Fruit fly (Drosophila melanogaster): Measurements from ENCODE around the gene Ttc19.

Ttc19 gene

DNA sequence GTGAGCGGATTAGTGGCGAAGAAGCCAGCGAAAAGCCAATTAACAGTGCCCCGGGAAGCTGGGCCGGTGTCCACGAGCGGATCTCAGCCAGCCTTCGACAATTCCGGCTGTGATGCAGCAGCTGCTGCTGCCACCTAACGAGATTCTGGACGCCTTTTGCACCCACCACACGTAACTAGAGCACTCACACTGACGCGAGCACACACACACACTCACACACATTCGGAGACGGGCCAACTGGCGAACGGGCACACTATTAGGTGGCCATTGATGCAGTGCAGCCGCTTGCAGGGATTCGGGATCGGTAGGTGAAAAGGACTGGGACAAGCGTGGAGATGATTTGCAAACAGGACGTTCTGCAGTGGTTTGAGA lies 9.6 kb upstream of the Ttc19 start:
- TF ChIP-seq CTCF (optimal IDR thresholded peaks at IDR 0.05) (no peak), CG8478 (optimal IDR thresholded peaks at IDR 0.05) (no peak)

DNA sequence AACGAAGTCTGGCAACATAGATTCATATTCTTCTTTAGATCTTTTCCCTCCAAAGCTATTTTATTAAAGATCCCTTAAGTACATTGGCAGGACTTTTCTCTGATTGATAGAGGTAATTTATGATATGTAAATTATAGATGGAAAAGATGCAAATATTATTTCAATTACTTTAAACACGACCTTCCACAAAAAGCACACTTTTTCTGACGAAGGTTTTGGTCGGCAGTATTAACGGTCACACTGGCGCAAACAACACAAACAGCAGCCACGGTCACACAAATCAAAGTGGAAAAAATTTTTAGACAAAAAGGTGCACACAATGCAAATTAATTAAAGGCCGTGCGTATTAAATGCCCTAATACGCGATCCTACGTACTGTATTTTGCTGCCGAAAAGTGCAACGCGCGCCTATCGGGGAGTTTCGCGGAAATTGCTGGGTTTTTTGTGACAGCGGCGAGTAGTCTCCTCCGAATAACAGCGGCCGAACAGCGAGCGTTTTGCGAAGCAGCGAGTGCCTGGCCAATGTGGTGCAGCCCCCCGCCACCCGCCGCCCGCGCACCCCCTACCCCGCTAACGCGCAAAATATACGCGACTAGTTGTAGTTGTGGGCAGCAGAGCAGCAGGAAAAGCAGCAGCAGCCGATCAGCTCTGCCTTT lies 9.0 kb upstream of the Ttc19 start, which contains the start of gene CG10492:
Gene CG10492 (plus strand): TSS at position 219 of the 656 bp plus-strand sequence.
- TF ChIP-seq CG8478 (optimal IDR thresholded peaks at IDR 0.05) (no peak), CTCF (optimal IDR thresholded peaks at IDR 0.05) (no peak)

DNA sequence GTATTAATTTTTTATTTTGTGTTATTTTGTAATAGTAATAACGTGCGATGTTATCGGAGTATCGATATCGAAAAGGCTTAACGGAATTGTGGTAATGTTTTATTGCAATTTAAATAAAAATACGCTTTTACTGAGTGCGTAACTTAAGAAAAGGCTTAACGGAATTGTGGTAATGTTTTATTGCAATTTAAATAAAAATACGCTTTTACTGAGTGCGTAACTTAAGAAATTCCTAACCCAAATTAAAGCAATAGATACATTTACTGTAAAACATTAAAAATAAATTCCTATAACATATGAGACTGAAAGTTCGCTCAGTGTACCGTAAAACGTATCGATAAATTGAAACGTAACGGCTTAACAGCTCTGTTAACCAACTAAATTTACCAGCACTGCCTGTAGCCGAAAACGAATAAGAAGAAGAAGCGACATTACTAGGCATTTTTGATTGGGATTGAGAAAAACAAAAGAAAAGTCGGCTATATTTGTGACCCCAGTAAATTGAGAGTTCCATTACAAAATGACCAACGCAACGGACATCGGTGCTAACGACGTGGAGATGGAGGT lies 6.7 kb upstream of the Ttc19 start, which contains the start of gene Rpn3:
Gene Rpn3 (plus strand): TSS at position 257 of the 567 bp plus-strand sequence.
- no peak for TF ChIP-seq CG8478 (optimal IDR thresholded peaks at IDR 0.05)
- no peak for TF ChIP-seq CTCF (optimal IDR thresholded peaks at IDR 0.05)

DNA sequence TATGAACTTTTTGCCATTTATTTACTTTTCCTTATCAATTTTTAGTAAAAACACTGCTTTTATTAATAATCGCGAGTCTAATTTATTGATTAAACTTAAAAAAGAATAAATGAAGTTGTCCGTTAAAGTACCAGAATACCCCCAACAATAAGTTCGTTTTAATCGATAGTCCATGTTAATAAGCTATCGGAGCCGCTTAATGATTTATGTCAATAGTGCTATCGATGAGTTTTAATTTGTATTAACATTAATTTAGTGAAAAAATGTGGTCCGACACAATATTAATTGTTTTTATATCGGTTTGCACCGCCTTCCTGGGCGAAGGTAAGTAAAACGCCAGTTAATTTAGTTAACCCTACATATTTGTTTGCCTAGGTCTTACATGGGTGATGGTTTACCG lies 4.0 kb upstream of the Ttc19 start, which contains the start of gene CG10470:
Gene CG10470 (plus strand): TSS at position 165 of the 400 bp plus-strand sequence.
- TF ChIP-seq CG8478 (optimal IDR thresholded peaks at IDR 0.05) = no peak
- no peak for TF ChIP-seq CTCF (optimal IDR thresholded peaks at IDR 0.05)

DNA sequence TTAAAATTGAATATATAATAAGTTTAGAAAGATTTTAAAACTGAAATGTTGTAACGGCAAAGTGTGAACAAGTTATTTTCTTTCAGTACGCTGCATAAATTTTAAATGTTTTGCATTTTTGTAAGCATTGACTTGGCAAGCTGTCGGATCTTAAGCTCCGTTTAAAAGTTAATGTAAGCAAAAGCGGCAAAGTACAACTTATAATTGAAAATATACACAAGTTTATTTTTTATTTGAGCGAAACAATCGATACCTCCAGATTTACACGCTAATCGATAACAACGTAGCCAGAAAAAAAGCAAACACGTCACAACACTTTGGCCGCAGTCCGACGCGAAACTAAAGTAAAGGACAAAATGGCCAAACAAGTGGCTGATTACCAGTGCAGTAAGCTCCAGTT lies 3.4 kb downstream of the Ttc19 start, which contains the start of gene Catsup:
Gene Catsup (plus strand): TSS at position 273 of the 400 bp plus-strand sequence.
- no peak for TF ChIP-seq CG8478 (optimal IDR thresholded peaks at IDR 0.05)
- TF ChIP-seq CTCF (optimal IDR thresholded peaks at IDR 0.05) = no peak

DNA sequence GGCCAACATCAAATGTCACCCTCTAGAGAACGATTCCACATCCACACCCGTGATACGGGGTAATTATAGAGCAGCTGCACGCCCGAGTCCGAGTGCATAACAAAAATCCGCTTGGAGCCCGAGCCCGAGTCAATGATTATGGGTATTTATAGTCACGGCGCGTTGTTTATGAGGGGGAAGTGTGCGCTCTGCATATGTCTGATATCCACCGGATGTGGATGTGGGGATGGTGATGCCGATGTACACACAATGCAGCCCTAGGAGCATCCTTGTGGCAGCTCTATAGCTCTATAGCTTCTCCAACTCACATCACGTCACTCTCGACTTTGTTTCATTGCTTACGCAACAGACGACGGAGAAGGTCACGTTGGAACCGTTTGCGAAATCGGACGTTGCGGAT lies 7.5 kb downstream of the Ttc19 start:
- TF ChIP-seq CG8478 (optimal IDR thresholded peaks at IDR 0.05) = no peak
- TF ChIP-seq CTCF (optimal IDR thresholded peaks at IDR 0.05) = no peak

DNA sequence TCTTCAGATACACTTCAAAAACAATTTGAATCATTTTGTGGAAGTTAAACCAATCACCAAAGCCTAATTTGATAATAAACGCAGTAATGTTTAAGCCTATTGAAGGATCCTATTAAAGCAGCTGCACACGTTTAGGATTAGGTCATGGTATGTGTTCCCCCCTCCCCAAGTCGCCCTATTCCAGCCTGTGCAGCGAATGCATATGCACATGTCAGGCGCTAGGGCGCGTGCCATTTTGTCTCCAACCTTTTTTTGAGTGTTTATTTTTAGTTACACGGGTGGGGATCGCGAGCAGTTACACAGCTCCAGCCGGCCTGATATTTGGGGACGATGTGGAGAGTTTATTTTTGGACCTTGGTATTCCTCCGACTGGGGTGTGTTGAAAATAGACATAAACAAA lies 7.9 kb downstream of the Ttc19 start:
- TF ChIP-seq CG8478 (optimal IDR thresholded peaks at IDR 0.05) (no peak), CTCF (optimal IDR thresholded peaks at IDR 0.05) (no peak)

DNA sequence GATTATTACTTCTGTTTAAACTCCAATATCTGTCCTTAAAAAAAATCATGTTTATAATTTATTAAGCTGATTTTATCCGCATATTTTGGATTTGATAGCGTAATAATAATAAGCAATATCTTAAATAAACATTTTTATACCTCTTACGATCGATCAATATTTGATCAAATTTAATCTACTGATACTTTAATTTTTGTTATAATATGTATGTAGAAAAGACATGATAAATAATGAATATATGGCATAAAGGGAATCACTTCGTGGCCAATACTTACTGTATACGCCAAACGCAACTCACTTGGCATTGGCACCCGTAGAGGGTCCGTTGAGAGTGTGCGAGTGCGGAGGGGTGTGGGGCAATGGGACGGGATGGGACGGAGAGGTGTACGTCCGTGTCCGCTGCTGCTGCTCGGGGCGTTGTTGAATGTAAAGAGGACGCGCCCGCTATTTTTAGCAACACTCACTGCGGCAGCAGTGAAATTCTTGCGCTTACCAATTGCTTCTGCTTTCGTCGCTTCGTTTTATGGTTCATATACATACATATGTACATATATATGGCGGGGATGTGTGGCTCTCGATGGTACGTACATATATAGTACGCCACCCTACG lies 8.7 kb downstream of the Ttc19 start:
- no peak for TF ChIP-seq CG8478 (optimal IDR thresholded peaks at IDR 0.05)
- no peak for TF ChIP-seq CTCF (optimal IDR thresholded peaks at IDR 0.05)

DNA sequence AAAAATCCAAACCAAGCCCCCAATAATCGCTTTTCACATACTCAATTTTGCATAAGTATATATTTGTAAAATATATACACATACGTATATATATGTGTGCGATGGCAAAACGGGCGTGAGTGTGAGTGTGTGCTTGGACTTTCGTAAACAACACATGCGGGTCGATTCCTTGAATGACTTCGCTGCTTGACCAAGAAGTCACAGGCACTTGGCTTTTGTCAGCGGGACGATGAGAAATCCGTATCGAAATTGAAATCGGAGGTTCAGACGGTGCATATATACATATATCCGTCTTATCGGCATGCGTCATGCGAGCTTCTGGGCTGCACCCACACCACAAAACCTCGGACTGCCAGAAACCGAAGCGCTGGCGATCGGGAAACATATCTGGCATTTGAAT lies 9.9 kb downstream of the Ttc19 start:
- TF ChIP-seq CG8478 (optimal IDR thresholded peaks at IDR 0.05) (no peak), CTCF (optimal IDR thresholded peaks at IDR 0.05) (no peak)

DNA sequence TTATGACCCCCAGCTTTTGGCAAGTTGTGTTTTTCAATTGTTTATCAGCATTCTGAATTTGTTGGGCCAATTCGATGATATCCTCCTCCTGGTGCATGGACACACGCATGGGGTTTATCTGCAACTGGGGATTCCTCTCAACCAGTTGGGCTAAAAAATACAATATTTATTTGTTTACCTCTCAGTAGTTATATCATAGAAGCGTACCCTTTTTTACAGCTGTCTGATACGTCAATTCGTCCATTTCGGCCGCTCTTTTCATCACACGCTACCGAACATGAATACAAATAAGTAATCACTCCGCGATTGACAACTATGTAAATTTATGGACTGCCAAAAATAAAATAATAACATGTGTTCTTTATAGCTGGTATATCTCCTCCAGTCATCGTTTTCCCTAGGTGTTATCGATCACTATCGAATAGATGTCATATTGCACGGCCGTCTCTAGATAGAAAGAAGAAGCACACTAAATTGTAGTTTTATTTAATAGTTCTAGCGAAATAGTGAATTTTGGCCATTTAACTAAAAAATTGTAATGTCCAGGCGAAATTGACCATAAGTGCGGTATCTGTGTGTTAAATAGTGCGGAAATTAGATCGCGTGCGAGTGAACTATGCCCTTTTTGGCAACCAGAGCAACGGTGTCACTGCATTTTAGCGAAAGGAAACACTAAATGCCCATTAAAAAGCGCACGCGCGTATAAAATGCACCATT lies 10.6 kb downstream of the Ttc19 start, which contains the start of the genes mib2 and CG31800:
Gene mib2 (plus strand): TSS at position 232 of the 717 bp plus-strand sequence.
Gene CG31800 (minus strand): TSS at position 364 of the 717 bp plus-strand sequence.
- TF ChIP-seq CTCF (optimal IDR thresholded peaks at IDR 0.05) = no peak
- TF ChIP-seq CG8478 (optimal IDR thresholded peaks at IDR 0.05) = no peak

DNA sequence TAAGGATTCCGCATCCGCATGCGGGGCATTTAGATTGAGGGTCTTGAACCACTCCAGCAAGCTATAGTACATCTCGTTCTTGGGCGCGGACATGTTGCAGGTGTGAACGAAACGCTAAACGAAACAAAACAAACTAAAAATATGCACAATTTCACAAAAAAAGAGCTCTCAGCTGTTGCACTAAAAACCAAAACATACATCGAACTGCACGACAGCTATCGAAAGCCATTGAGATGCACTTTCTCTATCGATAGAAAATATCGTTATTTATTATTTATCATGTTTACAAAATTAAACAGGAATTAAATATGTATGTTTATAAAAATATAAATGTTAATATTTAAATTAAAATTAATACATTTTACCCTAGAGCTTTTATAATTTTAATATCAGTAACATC lies 11.7 kb downstream of the Ttc19 start, which contains the start of gene hook:
Gene hook (minus strand): TSS at position 211 of the 400 bp plus-strand sequence.
- no peak for TF ChIP-seq CTCF (optimal IDR thresholded peaks at IDR 0.05)
- TF ChIP-seq CG8478 (optimal IDR thresholded peaks at IDR 0.05) = no peak

DNA sequence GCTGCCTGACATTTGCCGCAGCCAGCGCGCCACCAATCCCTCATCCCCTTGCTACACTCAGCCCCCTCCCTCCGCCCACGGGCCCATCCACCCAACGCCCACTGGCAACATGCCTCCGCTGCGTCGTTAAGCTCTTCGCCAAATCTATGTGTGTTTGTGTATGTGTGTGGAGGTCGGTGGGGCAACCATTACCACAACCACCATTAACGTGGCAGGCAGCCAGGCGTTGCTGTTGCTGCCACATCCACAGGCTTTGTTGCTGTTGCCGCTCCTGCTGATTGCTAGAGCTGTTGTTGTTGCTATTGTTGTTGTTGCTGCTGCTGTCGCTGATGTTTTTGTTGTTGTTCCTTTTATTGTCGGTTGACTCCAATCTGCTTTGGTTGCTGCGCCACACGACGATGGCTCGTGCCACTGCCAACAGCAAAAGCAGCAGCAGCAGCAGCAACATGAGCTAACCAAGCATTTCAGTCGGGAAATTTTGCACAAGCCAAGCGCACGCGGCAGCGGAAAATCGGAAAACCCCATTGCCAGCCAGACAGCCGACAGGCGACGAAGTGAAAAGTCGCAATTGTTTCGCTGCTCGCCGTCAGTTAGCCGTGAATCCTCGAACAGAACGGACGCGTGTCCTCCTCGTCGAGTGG lies 17.6 kb downstream of the Ttc19 start, which contains the start of gene Sidpn:
Gene Sidpn (plus strand): TSS at position 465 of the 641 bp plus-strand sequence.
- TF ChIP-seq CTCF (optimal IDR thresholded peaks at IDR 0.05) = no peak
- no peak for TF ChIP-seq CG8478 (optimal IDR thresholded peaks at IDR 0.05)

DNA sequence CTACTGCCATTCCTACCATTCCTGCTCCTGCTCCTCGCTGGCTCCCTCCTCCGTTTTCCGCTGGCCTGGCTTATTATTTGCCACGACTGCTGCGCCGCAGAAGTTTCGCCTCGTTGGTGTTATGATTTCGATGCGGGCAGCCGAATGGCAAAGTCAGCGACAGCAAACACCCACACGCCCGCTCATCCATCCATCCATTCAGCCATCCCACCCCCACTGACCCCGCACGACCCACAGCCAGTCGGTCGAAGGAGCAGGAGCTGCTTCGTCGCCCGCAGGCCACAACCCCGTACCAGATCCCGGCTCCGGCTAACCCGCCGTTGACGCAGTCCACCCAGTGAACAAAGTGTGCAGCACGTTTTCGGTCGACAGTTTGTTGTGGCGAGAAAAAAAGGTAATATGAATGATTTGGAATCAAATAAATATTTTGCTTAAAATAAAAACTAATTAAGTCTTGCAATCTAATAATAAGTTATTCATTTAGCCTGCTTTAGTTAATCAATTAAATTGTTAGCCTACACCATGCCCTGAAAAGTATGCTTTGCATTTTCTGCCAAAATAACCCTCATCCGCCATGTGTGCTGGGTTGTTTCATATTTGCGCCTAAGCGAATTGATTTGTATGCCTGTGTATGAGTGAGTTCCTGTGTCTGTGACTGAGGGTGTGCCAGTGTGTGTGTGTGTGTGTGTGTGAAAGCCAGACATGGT lies 18.3 kb downstream of the Ttc19 start:
- TF ChIP-seq CG8478 (optimal IDR thresholded peaks at IDR 0.05) = no peak
- no peak for TF ChIP-seq CTCF (optimal IDR thresholded peaks at IDR 0.05)

DNA sequence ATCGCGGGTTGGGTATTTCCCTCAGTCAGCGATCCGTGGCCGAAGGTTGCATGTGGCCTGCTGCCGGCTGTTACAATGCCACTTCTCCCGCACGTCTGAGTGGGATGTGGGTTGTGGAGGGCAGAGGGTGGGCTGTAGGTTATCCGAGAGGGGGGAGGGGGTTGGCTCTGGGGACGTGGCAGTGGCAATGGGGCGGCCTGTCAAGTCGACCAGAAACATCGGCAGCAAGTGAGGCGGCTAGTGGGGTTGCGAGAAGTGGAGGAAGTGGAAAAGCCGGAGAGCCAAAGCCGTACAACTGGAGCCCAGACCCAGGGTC lies 20.2 kb downstream of the Ttc19 start:
- TF ChIP-seq CG8478 (optimal IDR thresholded peaks at IDR 0.05) (no peak), CTCF (optimal IDR thresholded peaks at IDR 0.05) (no peak)
